Worm (Caenorhabditis elegans) whole organism, early embryonic: Measurements from ENCODE around the gene srg-68.

Experiments used
- ama-1 ChIP-seq: fragments of 150-350 bp; optimal IDR thresholded peaks from 2 replicates; lab custom pipeline; 2014
- tbx-11 ChIP-seq: fragments of 200-800 bp; sonication (Bioruptor generic); IDR thresholded peaks from 2 replicates; pipeline ENCODE4 v1.3.6; 2022; ENCODE audit warnings: missing genetic modification characterization, missing compliant biosample characterization

ce11 chrV:5450742-5451141, 14.5 kb downstream of the srg-68 start:
- no peak for TF ChIP-seq ama-1 (lab: Kevin White, UChicago)
- no peak for TF ChIP-seq tbx-11
